Worm (Caenorhabditis elegans) whole organism, L2 larva: ENCODE measurements around the gene ZK809.8.

ENCODE experiments used
- alr-1 ChIP-seq: fragments of 150-350 bp; optimal IDR thresholded peaks from 2 replicates; lab custom pipeline; 2014; ENCODE audit warnings: missing biosample characterization, missing genetic modification characterization
- aly-2 ChIP-seq: fragments of 150-350 bp; optimal IDR thresholded peaks from 2 replicates; lab custom pipeline; 2014; ENCODE audit warnings: missing biosample characterization, missing genetic modification characterization
- ama-1 ChIP-seq: fragments of 150-350 bp; optimal IDR thresholded peaks from 2 replicates; lab custom pipeline; 2018; ENCODE audit warnings: inconsistent platforms
- blmp-1 ChIP-seq: sonication (generic microtip); optimal IDR thresholded peaks from 2 replicates; lab custom pipeline; 2017; ENCODE audit warnings: missing genetic modification characterization, mild to moderate bottlenecking, missing compliant biosample characterization, antibody characterized with exemption, moderate library complexity; ENCODE audit not compliant: insufficient read depth
- ceh-82 ChIP-seq: fragments of 150-350 bp; optimal IDR thresholded peaks from 2 replicates; lab custom pipeline; 2014; ENCODE audit warnings: missing biosample characterization, missing genetic modification characterization
- elt-3 ChIP-seq: sonication (generic microtip); optimal IDR thresholded peaks from 2 replicates; lab custom pipeline; 2017; ENCODE audit warnings: missing biosample characterization, missing genetic modification characterization
- nhr-10 ChIP-seq: sonication (generic microtip); optimal IDR thresholded peaks from 2 replicates; lab custom pipeline; 2017; ENCODE audit warnings: missing biosample characterization, missing genetic modification characterization
- nhr-12 ChIP-seq: fragments of 150-350 bp; optimal IDR thresholded peaks from 2 replicates; lab custom pipeline; 2014; ENCODE audit warnings: missing biosample characterization, missing genetic modification characterization
- nhr-23 ChIP-seq: fragments of 150-350 bp; optimal IDR thresholded peaks from 2 replicates; lab custom pipeline; 2014; ENCODE audit warnings: missing biosample characterization, missing genetic modification reagents, missing genetic modification characterization
- nhr-237 ChIP-seq: fragments of 150-350 bp; optimal IDR thresholded peaks from 2 replicates; lab custom pipeline; 2014; ENCODE audit warnings: missing biosample characterization, missing genetic modification characterization
- nhr-6 ChIP-seq: fragments of 150-350 bp; optimal IDR thresholded peaks from 2 replicates; lab custom pipeline; 2014; ENCODE audit warnings: missing biosample characterization, missing genetic modification characterization
- snpc-4 ChIP-seq: fragments of 150-350 bp; optimal IDR thresholded peaks from 2 replicates; lab custom pipeline; 2014; ENCODE audit warnings: missing biosample characterization, missing genetic modification characterization
- unc-62 ChIP-seq: fragments of 150-350 bp; optimal IDR thresholded peaks from 2 replicates; lab custom pipeline; 2014; ENCODE audit warnings: missing biosample characterization, missing genetic modification reagents, missing genetic modification characterization
- zag-1 ChIP-seq: fragments of 150-350 bp; optimal IDR thresholded peaks from 2 replicates; lab custom pipeline; 2014; ENCODE audit warnings: missing biosample characterization, missing genetic modification characterization

DNA sequence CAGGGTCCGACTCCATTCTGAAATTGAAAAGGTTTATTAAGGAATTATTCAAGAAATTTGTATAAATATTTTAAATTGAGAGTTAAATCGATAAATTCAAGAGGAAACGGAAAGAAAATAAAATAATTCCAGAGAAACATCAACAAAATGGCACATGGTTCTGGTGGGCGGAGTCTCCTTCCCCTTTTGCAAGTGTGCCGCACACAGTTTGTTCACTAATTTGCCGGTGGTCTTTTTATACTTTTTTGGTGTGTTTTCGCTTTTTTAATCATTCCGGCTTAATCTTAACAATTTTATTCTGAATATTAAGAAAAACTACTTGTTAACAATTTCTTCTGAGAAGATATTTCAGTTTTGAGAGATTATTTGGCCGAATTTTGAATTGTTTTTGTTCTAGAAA is 44.0 kb downstream of the ZK809.8 start, which contains the start of the genes ragc-1 and Y24F12A.1:
- TF ChIP-seq nhr-237 (tag; lab: Kevin White, UChicago) (no peak), ama-1 (lab: Kevin White, UChicago) (no peak), nhr-12 (tag; lab: Kevin White, UChicago) (no peak), snpc-4 (tag; lab: Kevin White, UChicago) (peak; percentile 18), zag-1 (no peak), aly-2 (tag; lab: Kevin White, UChicago) (no peak), nhr-6 (tag; lab: Kevin White, UChicago) (no peak), ceh-82 (tag; lab: Kevin White, UChicago) (no peak), elt-3 (tag; lab: Kevin White, UChicago) (no peak), blmp-1 (peak; percentile 31), unc-62 (GFP tag; lab: Kevin White, UChicago) (no peak), nhr-23 (tag; lab: Kevin White, UChicago) (no peak), nhr-10 (no peak), alr-1 (tag; lab: Kevin White, UChicago) (no peak)
